Worm (Caenorhabditis elegans) whole organism, L4 larva: Measurements from ENCODE around the gene gex-5.

Source experiments
- D1046.2 ChIP-seq: fragments of 200-800 bp; sonication (Bioruptor generic); IDR thresholded peaks from 2 replicates; pipeline ENCODE4 v1.3.6; 2022; ENCODE audit warnings: missing genetic modification characterization, missing compliant biosample characterization
- F26F4.8 ChIP-seq: fragments of 200-800 bp; sonication (Bioruptor generic); conservative IDR thresholded peaks from 2 replicates; pipeline ENCODE4 v1.3.6; 2022; ENCODE audit warnings: missing genetic modification characterization, missing compliant biosample characterization
- R02D3.7 ChIP-seq: fragments of 150-350 bp; sonication (generic microtip); optimal IDR thresholded peaks from 3 replicates; lab custom pipeline; 2014; ENCODE audit warnings: missing biosample characterization, missing genetic modification characterization
- T26A8.4 ChIP-seq: fragments of 200-800 bp; sonication (Bioruptor generic); IDR thresholded peaks from 2 replicates; pipeline ENCODE4 v1.3.6; 2022; ENCODE audit warnings: missing genetic modification characterization, missing compliant biosample characterization
- Y105C5A.15 ChIP-seq: fragments of 200-800 bp; sonication (Bioruptor generic); IDR thresholded peaks from 2 replicates; pipeline ENCODE4 v1.3.6; 2022; ENCODE audit warnings: missing genetic modification characterization, missing compliant biosample characterization
- Y75B8A.6 ChIP-seq: fragments of 200-800 bp; sonication (Bioruptor generic); IDR thresholded peaks from 2 replicates; pipeline ENCODE4 v1.3.6; 2022; ENCODE audit warnings: missing genetic modification reagents, missing genetic modification characterization, missing compliant biosample characterization
- ZK337.2 ChIP-seq: fragments of 200-800 bp; sonication (Bioruptor generic); IDR thresholded peaks from 2 replicates; pipeline ENCODE4 v1.3.6; 2022; ENCODE audit warnings: missing genetic modification reagents, missing genetic modification characterization, missing compliant biosample characterization
- aha-1 ChIP-seq: fragments of 150-350 bp; peaks from one replicate; lab custom pipeline; 2014; ENCODE audit warnings: missing biosample characterization, missing genetic modification characterization
- aly-2 ChIP-seq: sonication (generic microtip); optimal IDR thresholded peaks from 2 replicates; lab custom pipeline; 2018; ENCODE audit warnings: missing biosample characterization, missing genetic modification characterization
- ama-1 ChIP-seq: fragments of 150-350 bp; optimal IDR thresholded peaks from 2 replicates; lab custom pipeline; 2014; ENCODE audit warnings: inconsistent platforms, mixed read lengths
- arid-1 ChIP-seq: fragments of 200-800 bp; sonication (Bioruptor generic); conservative IDR thresholded peaks from 2 replicates; pipeline ENCODE4 v1.3.6; 2022; ENCODE audit warnings: missing genetic modification reagents, missing genetic modification characterization, missing compliant biosample characterization
- attf-4 ChIP-seq: sonication (generic microtip); optimal IDR thresholded peaks from 3 replicates; lab custom pipeline; 2017; ENCODE audit warnings: missing biosample characterization, missing genetic modification characterization
- ceh-20 ChIP-seq: fragments of 200-800 bp; sonication (Bioruptor generic); IDR thresholded peaks from 2 replicates; pipeline ENCODE4 v1.3.6; 2022; ENCODE audit warnings: missing genetic modification reagents, missing genetic modification characterization, missing compliant biosample characterization
- ceh-28 ChIP-seq: fragments of 150-350 bp; optimal IDR thresholded peaks from 2 replicates; lab custom pipeline; 2014; ENCODE audit warnings: missing biosample characterization, missing genetic modification reagents, missing genetic modification characterization
- ceh-62 ChIP-seq: sonication (generic microtip); optimal IDR thresholded peaks from 2 replicates; lab custom pipeline; 2017; ENCODE audit warnings: missing biosample characterization, missing genetic modification characterization
- ceh-82 ChIP-seq: sonication (generic microtip); optimal IDR thresholded peaks from 2 replicates; lab custom pipeline; 2017; ENCODE audit warnings: missing biosample characterization, missing genetic modification characterization
- daf-12 ChIP-seq: fragments of 150-350 bp; optimal IDR thresholded peaks from 2 replicates; lab custom pipeline; 2014; ENCODE audit warnings: missing biosample characterization, missing genetic modification reagents, missing genetic modification characterization
- dmd-8 ChIP-seq: fragments of 200-800 bp; sonication (Bioruptor generic); IDR thresholded peaks from 2 replicates; pipeline ENCODE4 v1.3.6; 2022; ENCODE audit warnings: missing genetic modification characterization, missing compliant biosample characterization
- dmd-9 ChIP-seq: fragments of 200-800 bp; sonication (Bioruptor generic); IDR thresholded peaks from 2 replicates; pipeline ENCODE4 v1.3.6; 2022; ENCODE audit warnings: missing genetic modification reagents, missing genetic modification characterization, missing compliant biosample characterization
- dve-1 ChIP-seq: sonication (generic microtip); optimal IDR thresholded peaks from 2 replicates; lab custom pipeline; 2017; ENCODE audit warnings: antibody characterized with exemption, mild to moderate bottlenecking, missing genetic modification characterization, missing compliant biosample characterization; ENCODE audit not compliant: insufficient read depth
- egl-43 ChIP-seq: fragments of 200-800 bp; sonication (Bioruptor generic); IDR thresholded peaks from 2 replicates; pipeline ENCODE4 v1.3.6; 2022; ENCODE audit warnings: missing genetic modification reagents, missing genetic modification characterization, missing compliant biosample characterization
- fos-1 ChIP-seq: fragments of 150-350 bp; optimal IDR thresholded peaks from 2 replicates; lab custom pipeline; 2014; ENCODE audit warnings: missing biosample characterization, missing genetic modification characterization
- gei-8 ChIP-seq: fragments of 200-800 bp; sonication (Bioruptor generic); optimal IDR thresholded peaks from 2 replicates; lab custom pipeline; 2018; ENCODE audit warnings: mild to moderate bottlenecking, missing genetic modification characterization, missing compliant biosample characterization
- lin-1 ChIP-seq: fragments of 200-800 bp; sonication (Bioruptor generic); IDR thresholded peaks from 2 replicates; pipeline ENCODE4 v1.3.6; 2022; ENCODE audit warnings: missing genetic modification reagents, missing genetic modification characterization, missing compliant biosample characterization
- lin-29 ChIP-seq: fragments of 200-800 bp; sonication (Bioruptor generic); IDR thresholded peaks from 2 replicates; pipeline ENCODE4 v1.3.6; 2022; ENCODE audit warnings: missing genetic modification reagents, missing genetic modification characterization, missing compliant biosample characterization
- lir-3 ChIP-seq: sonication (generic microtip); optimal IDR thresholded peaks from 2 replicates; lab custom pipeline; 2016; ENCODE audit warnings: mild to moderate bottlenecking, missing genetic modification characterization, missing compliant biosample characterization
- lsy-2 ChIP-seq, 2 experiments: fragments of 150-350 bp in 1 of 2; sonication (generic microtip) in 1 of 2; optimal IDR thresholded peaks; 2 replicates each; lab custom pipeline; 2014 to 2017; ENCODE audit warnings: missing biosample characterization in 2 of 2, missing genetic modification characterization in 2 of 2
- madf-9 ChIP-seq: fragments of 200-800 bp; sonication (Bioruptor generic); conservative IDR thresholded peaks from 2 replicates; pipeline ENCODE4 v1.3.6; 2022; ENCODE audit warnings: missing genetic modification reagents, missing genetic modification characterization, missing compliant biosample characterization
- mdl-1 ChIP-seq, 2 experiments: fragments of 150-350 bp in 1 of 2; sonication (generic microtip) in 1 of 2; optimal IDR thresholded peaks; 2 replicates each; lab custom pipeline; 2014 to 2017; ENCODE audit warnings: missing biosample characterization in 2 of 2, missing genetic modification characterization in 2 of 2
- mdt-29 ChIP-seq: fragments of 200-800 bp; sonication (Bioruptor generic); IDR thresholded peaks from 2 replicates; pipeline ENCODE4 v1.3.6; 2022; ENCODE audit warnings: missing genetic modification reagents, missing genetic modification characterization, missing compliant biosample characterization
- mep-1 ChIP-seq: fragments of 150-350 bp; sonication (generic microtip); optimal IDR thresholded peaks from 3 replicates; lab custom pipeline; 2014; ENCODE audit warnings: missing biosample characterization, missing genetic modification characterization
- mes-2 ChIP-seq: sonication (generic microtip); optimal IDR thresholded peaks from 2 replicates; lab custom pipeline; 2016; ENCODE audit warnings: missing genotype, mild to moderate bottlenecking, missing genetic modification characterization, missing compliant biosample characterization; ENCODE audit not compliant: poor library complexity, severe bottlenecking
- nhr-102 ChIP-seq: sonication (generic microtip); optimal IDR thresholded peaks from 2 replicates; lab custom pipeline; 2016; ENCODE audit warnings: mild to moderate bottlenecking, missing genetic modification characterization, moderate library complexity, missing compliant biosample characterization
- nhr-28 ChIP-seq: fragments of 150-350 bp; optimal IDR thresholded peaks from 2 replicates; lab custom pipeline; 2014; ENCODE audit warnings: missing biosample characterization, missing genetic modification characterization
- nhr-42 ChIP-seq: fragments of 200-800 bp; sonication (Bioruptor generic); IDR thresholded peaks from 2 replicates; pipeline ENCODE4 v1.3.6; 2022; ENCODE audit warnings: missing genetic modification characterization, missing compliant biosample characterization
- nhr-6 ChIP-seq: fragments of 150-350 bp; optimal IDR thresholded peaks from 2 replicates; lab custom pipeline; 2014; ENCODE audit warnings: missing biosample characterization, missing genetic modification characterization
- pha-4 ChIP-seq, 2 experiments: fragments of 150-350 bp in 1 of 2; fragments of 200-800 bp in 1 of 2; sonication (Bioruptor generic) in 1 of 2; IDR thresholded peaks in 1 of 2; optimal IDR thresholded peaks in 1 of 2; 2 replicates each; pipeline versions ENCODE4 v1.3.6 to Lab custom; 2014 to 2022; ENCODE audit warnings: missing genetic modification characterization in 2 of 2, missing genetic modification reagents in 2 of 2, missing biosample characterization in 1 of 2, missing compliant biosample characterization in 1 of 2
- php-3 ChIP-seq: fragments of 200-800 bp; sonication (Bioruptor generic); IDR thresholded peaks from 2 replicates; pipeline ENCODE4 v1.3.6; 2022; ENCODE audit warnings: missing genetic modification reagents, missing genetic modification characterization, missing compliant biosample characterization
- pqm-1 ChIP-seq: sonication (generic microtip); optimal IDR thresholded peaks from 2 replicates; lab custom pipeline; 2017; ENCODE audit warnings: missing biosample characterization, missing genetic modification characterization
- rbr-2 ChIP-seq: sonication (generic microtip); optimal IDR thresholded peaks from 2 replicates; lab custom pipeline; 2016; ENCODE audit warnings: missing genotype, missing genetic modification characterization, missing compliant biosample characterization
- saeg-2 ChIP-seq: fragments of 200-800 bp; sonication (Bioruptor generic); IDR thresholded peaks from 2 replicates; pipeline ENCODE4 v1.3.6; 2022; ENCODE audit warnings: missing genetic modification reagents, missing genetic modification characterization, missing compliant biosample characterization
- sdz-12 ChIP-seq: fragments of 200-800 bp; sonication (Bioruptor generic); optimal IDR thresholded peaks from 2 replicates; lab custom pipeline; 2018; ENCODE audit warnings: mild to moderate bottlenecking, missing genetic modification characterization, missing compliant biosample characterization
- set-16 ChIP-seq: fragments of 200-800 bp; sonication (Bioruptor generic); IDR thresholded peaks from 2 replicates; pipeline ENCODE4 v1.3.6; 2022; ENCODE audit warnings: missing genetic modification reagents, missing genetic modification characterization, missing compliant biosample characterization
- snpc-1.2 ChIP-seq: fragments of 200-800 bp; sonication (Bioruptor generic); IDR thresholded peaks from 2 replicates; pipeline ENCODE4 v1.3.6; 2022; ENCODE audit warnings: missing genetic modification reagents, missing genetic modification characterization, missing compliant biosample characterization
- spr-1 ChIP-seq: sonication (generic microtip); optimal IDR thresholded peaks from 2 replicates; lab custom pipeline; 2016; ENCODE audit warnings: mild to moderate bottlenecking, missing genetic modification characterization, missing compliant biosample characterization
- spr-3 ChIP-seq: fragments of 200-800 bp; sonication (Bioruptor generic); optimal IDR thresholded peaks from 2 replicates; lab custom pipeline; 2018; ENCODE audit warnings: mild to moderate bottlenecking, missing genetic modification characterization, missing compliant biosample characterization
- unc-130 ChIP-seq: sonication (generic microtip); optimal IDR thresholded peaks from 2 replicates; lab custom pipeline; 2016; ENCODE audit warnings: missing genetic modification reagents, missing genetic modification characterization, missing compliant biosample characterization
- unc-39 ChIP-seq: sonication (generic microtip); optimal IDR thresholded peaks from 2 replicates; lab custom pipeline; 2017; ENCODE audit warnings: missing biosample characterization, missing genetic modification characterization
- vab-7 ChIP-seq: fragments of 200-800 bp; sonication (Bioruptor generic); IDR thresholded peaks from 2 replicates; pipeline ENCODE4 v1.3.6; 2022; ENCODE audit warnings: missing genetic modification reagents, missing genetic modification characterization, missing compliant biosample characterization
- zfp-3 ChIP-seq: fragments of 200-800 bp; sonication (Bioruptor generic); conservative IDR thresholded peaks from 2 replicates; pipeline ENCODE4 v1.3.6; 2022; ENCODE audit warnings: missing genetic modification reagents, missing genetic modification characterization, missing compliant biosample characterization
- zip-11 ChIP-seq: fragments of 200-800 bp; sonication (Bioruptor generic); IDR thresholded peaks from 2 replicates; pipeline ENCODE4 v1.3.6; 2022; ENCODE audit warnings: missing genetic modification characterization, missing compliant biosample characterization

The gex-5 gene

DNA sequence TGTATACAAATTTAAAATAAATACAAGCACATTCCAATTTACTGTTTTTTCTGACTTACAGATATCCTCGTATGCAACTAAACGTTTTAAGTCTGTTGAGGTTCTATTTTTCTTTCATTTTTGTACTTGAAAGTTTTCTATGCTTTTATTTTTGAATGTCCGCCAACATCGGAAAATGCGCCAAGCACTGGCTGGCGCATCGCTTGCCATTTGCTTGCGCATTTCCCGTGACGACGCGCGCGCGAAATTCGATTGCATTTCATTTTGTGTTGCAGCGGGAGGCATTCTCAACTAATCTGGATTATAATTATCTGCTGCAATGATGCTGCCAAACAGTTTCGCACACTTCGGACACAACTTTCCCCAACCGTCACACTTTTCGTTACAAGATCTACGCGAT is 24.8 kb downstream of the gex-5 start, which contains the start of gene fbxl-2 (continued):
- TF ChIP-seq ceh-20 (GFP tag; lab: Robert Waterston, UW) (peak; percentile 93), dmd-9 (GFP tag; lab: Robert Waterston, UW) (peak; percentile 87), daf-12 (no peak), lin-1 (GFP tag; lab: Robert Waterston, UW) (peak; percentile 87), nhr-102 (tag; lab: Kevin White, UChicago) (peak; percentile 96), Y105C5A.15 (GFP tag; lab: Robert Waterston, UW) (peak; percentile 75; the same call in 1 of the 2 replicates), spr-3 (GFP tag; lab: Kevin White, UChicago) (peak; percentile 75), lsy-2 (tag; optimal IDR thresholded peaks at IDR 0.05; lab: Kevin White, UChicago) (peak; percentile 85 to 97), pqm-1 (peak; percentile 51), mes-2 (peak; percentile 97), set-16 (GFP tag; lab: Robert Waterston, UW) (peak; percentile 47; the same call in 1 of the 2 replicates), pha-4 (GFP tag; IDR thresholded peaks at IDR 0.05; lab: Robert Waterston, UW) (no peak), pha-4 (tag; optimal IDR thresholded peaks at IDR 0.05; lab: Kevin White, UChicago) (no peak), zfp-3 (GFP tag; lab: Robert Waterston, UW) (peak; percentile 90; the same call in 1 of the 2 replicates), php-3 (GFP tag; lab: Robert Waterston, UW) (peak; percentile 73), nhr-28 (tag; lab: Kevin White, UChicago) (peak; percentile 76), ceh-82 (tag; lab: Kevin White, UChicago) (no peak), spr-1 (peak; percentile 87), unc-39 (tag; lab: Kevin White, UChicago) (no peak), attf-4 (tag; lab: Kevin White, UChicago) (no peak), dmd-8 (GFP tag; lab: Robert Waterston, UW) (0 out of 2 replicates have a peak, but pooled peaks have one; percentile 24), T26A8.4 (peak; percentile 96), zip-11 (GFP tag; lab: Robert Waterston, UW) (peak; percentile 12; the same call in 1 of the 2 replicates), sdz-12 (GFP tag; lab: Kevin White, UChicago) (no peak), ZK337.2 (GFP tag; lab: Robert Waterston, UW) (0 out of 2 replicates have a peak, but pooled peaks have one; percentile 56), unc-130 (GFP tag; lab: Kevin White, UChicago) (peak; percentile 71), egl-43 (GFP tag; lab: Robert Waterston, UW) (peak; percentile 82), nhr-6 (peak; percentile 92), fos-1 (tag; lab: Kevin White, UChicago) (peak; percentile 3), ceh-28 (tag; lab: Kevin White, UChicago) (peak; percentile 6), madf-9 (GFP tag; lab: Robert Waterston, UW) (peak; percentile 82), aly-2 (tag; lab: Kevin White, UChicago) (no peak), Y75B8A.6 (GFP tag; lab: Robert Waterston, UW) (peak; percentile 89), nhr-42 (GFP tag; lab: Robert Waterston, UW) (peak; percentile 93), lir-3 (tag; lab: Kevin White, UChicago) (no peak), gei-8 (GFP tag; lab: Kevin White, UChicago) (peak; percentile 41), arid-1 (peak; percentile 88), rbr-2 (tag; lab: Kevin White, UChicago) (peak; percentile 94), dve-1 (tag; lab: Kevin White, UChicago) (peak; percentile 95), snpc-1.2 (GFP tag; lab: Robert Waterston, UW) (0 out of 2 replicates have a peak, but pooled peaks have one; percentile 54), ama-1 (peak; percentile 59), D1046.2 (GFP tag; lab: Robert Waterston, UW) (peak; percentile 82; the same call in 1 of the 2 replicates), aha-1 (tag; lab: Kevin White, UChicago) (peak; percentile 93), vab-7 (peak; percentile 67; the same call in 1 of the 2 replicates), R02D3.7 (tag; lab: Kevin White, UChicago) (peak; percentile 37), lin-29 (GFP tag; lab: Robert Waterston, UW) (peak; percentile 83), mdt-29 (GFP tag; lab: Robert Waterston, UW) (peak; percentile 77), mep-1 (tag; lab: Kevin White, UChicago) (peak; percentile 95), F26F4.8 (GFP tag; lab: Robert Waterston, UW) (no peak), mdl-1 (tag; optimal IDR thresholded peaks at IDR 0.05; lab: Kevin White, UChicago) (peak in 1 of 2 experiments; percentile 59), ceh-62 (tag; lab: Kevin White, UChicago) (no peak), saeg-2 (peak; percentile 84)
